Fruit fly (Drosophila melanogaster) Kc167 (cell line): ENCODE data around the gene Kaz-m1.

Experiments
- Myc ChIP-seq: fragments of >200 bp; optimal IDR thresholded peaks from 2 replicates; lab custom pipeline; 2017; ENCODE audit warnings: missing external identifiers
- Sin3A ChIP-seq: fragments of >200 bp; optimal IDR thresholded peaks from 2 replicates; lab custom pipeline; 2018; ENCODE audit warnings: missing external identifiers
- h ChIP-seq: fragments of >200 bp; optimal IDR thresholded peaks from 3 replicates; lab custom pipeline; 2018; ENCODE audit warnings: missing external identifiers
- insv ChIP-seq: fragments of >200 bp; optimal IDR thresholded peaks from 3 replicates; lab custom pipeline; 2018; ENCODE audit warnings: missing external identifiers
- psq ChIP-seq: fragments of >200 bp; optimal IDR thresholded peaks from 2 replicates; lab custom pipeline; 2017; ENCODE audit warnings: missing external identifiers
- ttk ChIP-seq: sonication (Bioruptor generic); optimal IDR thresholded peaks from 2 replicates; lab custom pipeline; 2017; ENCODE audit warnings: missing external identifiers

Kaz-m1 gene

DNA sequence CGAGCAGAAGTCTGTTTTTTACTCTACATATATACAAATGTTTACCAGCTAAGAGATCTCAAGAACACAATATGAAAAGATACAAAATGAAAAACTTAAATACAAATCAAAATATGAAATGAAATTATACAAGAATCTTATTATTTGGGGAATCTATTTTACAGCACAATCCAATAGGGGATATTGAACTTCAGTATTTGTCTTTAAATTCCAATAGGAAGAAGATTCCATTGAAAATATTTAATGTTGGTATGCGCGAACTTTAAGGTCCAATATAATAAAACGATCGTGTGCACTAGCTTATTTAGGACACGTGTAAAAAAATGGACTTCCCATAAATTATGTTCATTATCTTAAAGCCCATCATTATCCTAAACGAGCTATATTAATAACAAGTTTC is 23.4 kb downstream of the Kaz-m1 start:
- TF ChIP-seq Myc (lab: Kevin White, UChicago) = no peak
- TF ChIP-seq insv (lab: Kevin White, UChicago) = no peak
- TF ChIP-seq ttk = no peak
- no peak for TF ChIP-seq psq (lab: Kevin White, UChicago)
- no peak for TF ChIP-seq h (lab: Kevin White, UChicago)
- no peak for TF ChIP-seq Sin3A (lab: Kevin White, UChicago)

DNA sequence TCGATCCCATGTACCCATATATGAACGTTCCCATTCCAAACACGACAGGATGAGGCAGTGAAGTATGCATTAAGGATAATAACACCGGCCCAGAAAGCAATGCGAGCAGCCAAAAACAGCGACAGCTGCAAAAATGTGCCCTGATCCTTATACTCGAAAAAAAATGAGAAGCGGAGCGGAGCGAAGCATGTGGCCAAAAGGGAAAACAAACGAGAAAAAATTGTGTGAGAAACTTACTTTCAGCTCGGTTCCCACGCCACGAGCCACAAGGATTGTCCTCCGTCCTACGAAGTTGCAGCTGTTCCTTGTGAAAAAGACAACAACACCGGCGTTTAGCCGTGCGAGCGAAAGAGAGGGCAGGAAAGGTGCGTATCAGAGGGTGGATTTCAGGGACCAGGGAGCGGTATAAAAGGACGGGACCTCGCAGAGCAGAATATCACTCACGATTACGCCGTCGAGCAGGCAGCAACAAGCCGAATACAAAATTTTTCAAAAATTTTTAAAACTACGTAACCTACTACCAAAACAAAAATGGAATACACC is 25.3 kb downstream of the Kaz-m1 start:
- no peak for TF ChIP-seq insv (lab: Kevin White, UChicago)
- TF ChIP-seq ttk = no peak
- TF ChIP-seq h (lab: Kevin White, UChicago) = no peak
- TF ChIP-seq Sin3A (lab: Kevin White, UChicago) = no peak
- TF ChIP-seq psq (lab: Kevin White, UChicago) = no peak
- TF ChIP-seq Myc (lab: Kevin White, UChicago) = no peak

DNA sequence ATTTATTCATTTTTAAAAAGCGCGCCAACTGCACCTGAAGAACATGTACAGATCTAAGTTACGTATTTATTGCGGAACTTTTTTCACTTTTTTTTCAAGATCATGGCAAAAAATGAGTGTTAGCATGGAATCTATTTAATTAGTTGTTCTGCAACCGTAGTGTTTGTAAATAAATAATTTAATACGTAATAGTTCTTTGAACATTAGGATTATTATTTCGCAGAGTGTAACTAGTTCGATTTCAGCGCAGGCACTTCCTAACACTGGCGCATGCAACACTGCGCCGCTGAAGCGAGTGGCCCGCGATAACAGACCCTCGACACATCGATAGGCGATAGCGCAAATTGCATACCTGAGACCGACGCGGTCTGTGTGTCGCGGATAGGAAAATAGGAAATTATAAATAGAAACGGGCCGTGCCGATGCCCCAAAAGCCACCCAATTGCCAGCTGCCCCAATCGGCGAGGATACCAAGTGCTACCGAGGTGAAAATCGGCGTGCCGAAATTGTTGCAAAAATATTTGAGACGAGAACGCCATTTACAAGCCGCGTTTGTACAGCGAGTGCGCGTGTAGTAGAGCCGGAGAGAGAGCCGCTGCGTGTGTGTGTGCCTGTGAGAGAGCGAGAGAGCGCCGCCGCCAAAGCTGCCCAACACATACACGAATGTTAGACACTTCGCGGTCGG is 27.0 kb downstream of the Kaz-m1 start, which contains the start of gene gro:
gro (plus strand) TSS at position 320 of the 685 bp plus-strand sequence.
- TF ChIP-seq Myc (lab: Kevin White, UChicago) (no peak), Sin3A (lab: Kevin White, UChicago) (no peak), psq (lab: Kevin White, UChicago) (no peak), h (lab: Kevin White, UChicago) (no peak)

DNA sequence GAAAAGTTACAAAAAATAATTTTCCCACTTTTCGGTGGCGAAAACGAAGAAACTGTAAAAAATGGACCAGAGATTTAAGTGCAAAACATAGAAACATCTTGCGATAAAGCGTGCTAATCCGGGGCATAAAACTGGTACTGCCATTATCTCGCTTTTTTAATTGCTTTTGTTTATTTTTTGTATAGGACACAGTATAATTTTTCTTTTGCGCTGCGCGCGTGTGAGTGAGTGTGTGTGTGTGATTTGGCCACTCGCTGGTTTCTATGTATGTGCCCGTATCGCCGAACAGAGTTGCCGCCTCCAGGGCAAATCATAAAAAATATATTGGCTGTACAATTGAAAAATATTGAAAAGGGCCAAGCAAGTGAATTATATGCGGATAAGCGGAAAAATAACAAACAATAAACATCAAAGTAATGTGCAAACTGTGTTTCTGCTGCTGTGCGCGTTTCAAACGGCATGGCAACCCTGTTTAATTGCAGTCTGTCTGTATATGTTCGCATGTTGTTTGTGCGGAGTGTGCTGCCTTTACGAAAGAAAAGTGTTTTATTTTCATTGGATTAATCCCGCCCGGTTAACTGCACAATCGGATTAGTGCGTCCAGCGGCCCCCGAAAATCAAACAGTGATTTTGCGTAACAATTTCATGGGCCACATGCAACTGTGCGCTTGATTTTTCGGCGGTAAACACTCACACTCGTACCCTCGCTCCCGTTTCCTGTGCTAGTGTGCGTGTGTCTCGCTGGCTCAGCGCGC is 27.8 kb downstream of the Kaz-m1 start:
- no peak for TF ChIP-seq Sin3A (lab: Kevin White, UChicago)
- no peak for TF ChIP-seq h (lab: Kevin White, UChicago)
- no peak for TF ChIP-seq ttk
- no peak for TF ChIP-seq psq (lab: Kevin White, UChicago)
- no peak for TF ChIP-seq insv (lab: Kevin White, UChicago)
- TF ChIP-seq Myc (lab: Kevin White, UChicago) = no peak

DNA sequence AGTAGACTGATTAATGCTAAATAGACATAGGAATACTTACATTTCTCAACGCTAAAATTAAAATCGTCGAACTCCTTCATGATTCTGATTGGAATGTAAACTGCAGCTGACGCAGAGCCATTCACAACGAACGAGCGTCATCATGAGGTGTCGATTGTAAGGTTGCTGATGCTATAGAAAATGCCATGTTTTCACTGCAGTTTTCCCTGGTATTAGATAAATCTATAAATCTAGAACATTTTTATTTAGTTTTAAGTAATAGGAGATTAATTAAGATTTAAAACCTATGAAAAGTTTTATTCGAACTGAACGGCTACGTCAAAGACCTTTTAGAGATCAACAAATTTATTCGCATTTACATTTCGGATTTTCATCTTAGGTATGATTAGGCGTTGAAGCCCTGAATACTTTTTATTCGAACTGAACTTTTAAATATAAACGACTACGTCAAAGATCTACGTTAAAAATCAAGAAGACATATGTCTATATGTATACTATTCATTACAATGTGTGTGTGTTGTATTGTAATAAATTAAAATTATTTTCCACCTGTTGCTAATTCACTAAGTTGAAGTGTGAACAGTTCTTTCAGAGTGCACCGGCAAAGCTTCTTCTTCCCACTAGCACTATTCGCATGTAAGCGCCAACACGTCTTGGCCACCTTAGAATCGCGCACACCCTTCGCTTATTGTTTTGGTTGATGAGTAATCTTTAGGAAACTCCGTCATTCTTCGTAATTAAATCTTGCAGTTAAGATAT is 37.8 kb downstream of the Kaz-m1 start, which contains the start of the genes Exo84 and Vps2:
Exo84 (minus strand) TSS at position 108 of the 759 bp plus-strand sequence.
Vps2 (plus strand) TSS at position 672 of the 759 bp plus-strand sequence.
- TF ChIP-seq insv (lab: Kevin White, UChicago) (no peak), Myc (lab: Kevin White, UChicago) (no peak), Sin3A (lab: Kevin White, UChicago) (no peak), h (lab: Kevin White, UChicago) (no peak), psq (lab: Kevin White, UChicago) (no peak), ttk (no peak)

DNA sequence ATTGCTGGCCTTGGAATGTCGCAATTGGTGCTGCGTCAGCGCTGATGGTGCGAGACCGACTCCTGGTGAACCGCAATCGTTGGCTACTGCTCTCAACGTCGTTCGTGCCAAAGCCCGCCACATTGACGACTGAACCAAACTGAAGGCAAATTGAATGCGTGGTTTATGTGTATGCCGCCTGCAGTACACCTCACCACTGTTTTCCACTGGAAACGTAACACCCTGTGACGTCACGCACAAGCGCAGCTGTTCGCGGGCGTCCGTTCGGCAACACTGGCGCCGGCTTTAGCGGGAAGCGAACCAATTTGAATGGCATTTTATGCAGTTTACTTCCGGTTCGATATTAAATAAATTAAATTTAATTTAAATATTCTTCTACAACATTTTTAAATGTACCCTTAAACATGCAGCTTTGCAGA is 40.7 kb downstream of the Kaz-m1 start, which contains the start of gene Cmpk:
Cmpk (minus strand) TSS at position 225 of the 419 bp plus-strand sequence.
- TF ChIP-seq psq (lab: Kevin White, UChicago) (no peak), ttk (no peak), h (lab: Kevin White, UChicago) (no peak), insv (lab: Kevin White, UChicago) (no peak), Sin3A (lab: Kevin White, UChicago) (no peak), Myc (lab: Kevin White, UChicago) (no peak)

DNA sequence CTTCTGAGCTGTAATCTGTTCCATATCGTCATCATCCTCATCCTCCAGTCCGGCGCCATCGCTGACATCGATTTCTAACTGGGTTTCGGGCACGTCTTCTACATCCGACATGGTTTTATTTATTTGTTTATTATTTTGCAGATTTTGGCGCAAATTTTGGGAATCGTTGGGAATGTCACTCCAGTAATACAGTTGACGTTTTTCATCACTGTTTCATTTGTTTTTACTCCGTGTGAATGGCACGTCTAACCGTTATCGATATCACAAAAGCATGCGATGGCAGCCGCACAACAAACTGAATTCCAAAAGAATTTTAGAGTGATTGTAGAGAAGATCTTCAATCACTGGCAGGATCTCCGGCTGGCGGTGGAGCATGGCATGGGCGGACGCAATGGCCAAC is 41.9 kb downstream of the Kaz-m1 start, which contains the start of the genes Sld5 and CG14543:
Sld5 (minus strand) TSS at position 167 of the 400 bp plus-strand sequence.
CG14543 (plus strand) TSS at position 250 of the 400 bp plus-strand sequence.
- TF ChIP-seq psq (lab: Kevin White, UChicago) (no peak), Myc (lab: Kevin White, UChicago) (no peak), insv (lab: Kevin White, UChicago) (no peak), ttk (no peak), h (lab: Kevin White, UChicago) (no peak), Sin3A (lab: Kevin White, UChicago) (no peak)

DNA sequence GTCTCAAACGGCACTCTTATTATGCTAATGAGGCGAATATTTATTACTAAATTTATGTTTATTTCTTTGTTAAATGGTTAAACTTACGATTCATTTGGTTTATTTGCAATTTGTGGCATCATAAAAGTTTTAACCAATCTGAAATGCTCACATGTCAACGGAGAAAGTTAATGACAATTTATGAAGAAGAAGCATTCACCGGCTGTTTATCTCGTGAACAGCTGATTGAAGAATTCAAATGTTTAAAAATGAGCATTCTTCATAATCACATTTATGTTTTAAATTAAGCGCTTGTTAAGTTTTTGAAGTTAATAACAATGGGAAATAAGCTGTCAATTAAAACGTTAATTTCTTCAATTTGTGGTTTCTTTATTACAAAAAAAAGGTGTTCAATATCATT is 43.5 kb downstream of the Kaz-m1 start, which contains the start of the genes PIG-P and Tcs6:
PIG-P (minus strand) TSS at position 158 of the 400 bp plus-strand sequence.
Tcs6 (minus strand) TSS at position 158 of the 400 bp plus-strand sequence.
- no peak for TF ChIP-seq h (lab: Kevin White, UChicago)
- no peak for TF ChIP-seq ttk
- TF ChIP-seq Sin3A (lab: Kevin White, UChicago) = no peak
- no peak for TF ChIP-seq psq (lab: Kevin White, UChicago)
- TF ChIP-seq Myc (lab: Kevin White, UChicago) = no peak
- TF ChIP-seq insv (lab: Kevin White, UChicago) = no peak

DNA sequence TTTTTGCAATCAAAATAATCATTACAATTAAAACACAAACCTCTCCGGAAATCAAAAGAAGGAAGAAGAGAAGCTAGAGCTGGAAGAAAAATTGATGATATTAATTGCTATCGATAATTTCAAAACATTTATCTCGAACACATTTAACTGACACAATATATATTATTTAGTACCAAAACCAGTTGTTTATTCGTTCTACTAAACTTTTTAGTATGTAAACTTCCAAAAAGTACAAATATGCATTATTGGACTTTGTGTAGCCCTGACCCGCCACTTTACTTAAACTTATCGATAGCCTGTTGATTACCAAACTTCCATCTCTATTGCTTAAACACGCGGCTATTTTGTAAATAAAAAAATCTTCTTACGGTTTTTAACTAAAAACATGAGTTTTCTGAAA is 44.7 kb downstream of the Kaz-m1 start, which contains the start of the genes RpL34a and Trmt61:
RpL34a (minus strand) TSS at position 73 of the 400 bp plus-strand sequence.
Trmt61 (plus strand) TSS at position 302 of the 400 bp plus-strand sequence.
- TF ChIP-seq Sin3A (lab: Kevin White, UChicago) = no peak
- TF ChIP-seq ttk = no peak
- no peak for TF ChIP-seq insv (lab: Kevin White, UChicago)
- no peak for TF ChIP-seq Myc (lab: Kevin White, UChicago)
- TF ChIP-seq h (lab: Kevin White, UChicago) = no peak
- TF ChIP-seq psq (lab: Kevin White, UChicago) = no peak

DNA sequence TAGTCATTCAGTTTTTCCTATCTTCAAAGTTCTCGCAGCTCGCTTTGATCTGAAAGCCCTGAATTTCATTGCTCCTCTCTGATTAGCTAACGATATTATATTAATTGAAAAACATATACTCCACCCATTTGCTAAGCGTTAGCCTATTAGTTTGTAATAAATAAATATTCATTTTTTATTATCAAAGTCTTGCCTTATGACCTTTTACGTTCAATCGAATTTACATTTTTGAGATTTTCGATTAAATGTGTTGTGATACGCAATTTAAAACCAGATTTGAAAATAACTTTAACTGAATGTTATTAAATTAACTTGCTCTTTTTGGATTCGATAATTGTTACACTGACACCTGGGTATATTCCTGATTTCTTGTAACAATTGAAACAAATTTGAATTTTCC is 48.4 kb downstream of the Kaz-m1 start, which contains the start of gene CG14551:
CG14551 (minus strand) TSS at position 101 of the 400 bp plus-strand sequence.
- no peak for TF ChIP-seq Sin3A (lab: Kevin White, UChicago)
- no peak for TF ChIP-seq h (lab: Kevin White, UChicago)
- no peak for TF ChIP-seq ttk
- TF ChIP-seq insv (lab: Kevin White, UChicago) = no peak
- no peak for TF ChIP-seq psq (lab: Kevin White, UChicago)
- no peak for TF ChIP-seq Myc (lab: Kevin White, UChicago)
